Worm (Caenorhabditis elegans): ENCODE measurements around the gene irld-47.

ce11 chrII:7822454-7822853 is at the start of gene irld-47:
- no peak for TF ChIP-seq ztf-11 (tag; optimal IDR thresholded peaks at IDR 0.05)
- TF ChIP-seq mep-1 (tag; optimal IDR thresholded peaks at IDR 0.05): no peak
- no peak for TF ChIP-seq lin-32 (GFP tag; optimal IDR thresholded peaks at IDR 0.05)
- TF ChIP-seq unc-62 (GFP tag; optimal IDR thresholded peaks at IDR 0.05): no peak
- TF ChIP-seq ham-2 (GFP tag; optimal IDR thresholded peaks at IDR 0.05): no peak
- no peak for TF ChIP-seq ceh-83 (GFP tag; optimal IDR thresholded peaks at IDR 0.05)
- TF ChIP-seq snpc-4 (tag; optimal IDR thresholded peaks at IDR 0.05): no peak
- no peak for TF ChIP-seq blmp-1 (tag; optimal IDR thresholded peaks at IDR 0.05)
- TF ChIP-seq pha-4 (tag; optimal IDR thresholded peaks at IDR 0.05): no peak
- no peak for TF ChIP-seq unc-39 (tag; optimal IDR thresholded peaks at IDR 0.05)
- no peak for TF ChIP-seq ceh-39 (tag; optimal IDR thresholded peaks at IDR 0.05)
- no peak for TF ChIP-seq elt-1 (tag; optimal IDR thresholded peaks at IDR 0.05; ENCODE audit: borderline replicate concordance, insufficient read depth)
- no peak for TF ChIP-seq nhr-12 (tag; optimal IDR thresholded peaks at IDR 0.05)
- TF ChIP-seq flh-1 (GFP tag; optimal IDR thresholded peaks at IDR 0.05): no peak

Measured in whole organism, mixed stage, embryonic.